Fruit fly (Drosophila melanogaster) S2 (cell line): ENCODE data around the gene CG17032.
A peak's percentile ranks its signal among the peaks of the same experiment; 100 is the strongest.

Experiments used
- CG8478 ChIP-seq: fragments of >200 bp; optimal IDR thresholded peaks from 2 replicates; lab custom pipeline; 2018
- CTCF ChIP-seq, 2 experiments: fragments of >200 bp; optimal IDR thresholded peaks; 2 replicates each; lab custom pipeline; 2018

The CG17032 gene

DNA sequence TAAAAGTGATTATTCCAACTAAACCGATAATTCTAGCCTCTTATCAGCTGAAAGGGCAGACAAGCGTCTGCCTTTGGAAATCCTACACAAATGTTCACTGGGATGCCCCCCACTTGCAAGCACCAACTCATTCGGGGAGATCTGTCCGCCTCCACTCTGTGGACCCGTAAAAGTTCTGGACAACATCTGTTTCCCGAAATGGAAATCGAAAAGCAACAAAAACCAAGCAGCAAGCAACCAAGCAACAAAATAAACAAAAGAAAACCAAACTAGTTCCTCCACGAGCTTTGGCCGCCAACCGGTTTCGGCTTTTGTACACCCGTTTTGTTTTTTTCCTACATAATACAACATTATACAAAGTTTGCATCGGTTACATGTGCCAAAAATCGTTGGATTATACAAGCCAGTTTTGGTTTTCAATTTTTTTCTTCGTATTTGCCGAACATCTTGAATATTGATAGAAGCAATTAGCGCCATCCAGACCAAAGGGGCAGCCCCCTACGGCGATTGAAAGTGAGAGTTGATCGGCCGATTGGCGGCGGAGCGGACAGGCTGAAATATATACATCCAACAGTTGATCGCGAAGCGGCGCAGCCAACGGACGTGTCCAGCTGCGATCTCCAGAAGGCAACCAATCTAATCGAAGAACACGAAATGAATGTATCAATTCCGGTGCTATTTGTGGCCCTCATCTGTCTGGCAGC lies at the start of gene CG17032:
Gene CG17032, plus strand, starts transcription at position 232 of the 704 bp plus-strand sequence.
- TF ChIP-seq CTCF (optimal IDR thresholded peaks at IDR 0.05; lab: Kevin White, UChicago) (no peak), CG8478 (lab: Kevin White, UChicago) (no peak)

DNA sequence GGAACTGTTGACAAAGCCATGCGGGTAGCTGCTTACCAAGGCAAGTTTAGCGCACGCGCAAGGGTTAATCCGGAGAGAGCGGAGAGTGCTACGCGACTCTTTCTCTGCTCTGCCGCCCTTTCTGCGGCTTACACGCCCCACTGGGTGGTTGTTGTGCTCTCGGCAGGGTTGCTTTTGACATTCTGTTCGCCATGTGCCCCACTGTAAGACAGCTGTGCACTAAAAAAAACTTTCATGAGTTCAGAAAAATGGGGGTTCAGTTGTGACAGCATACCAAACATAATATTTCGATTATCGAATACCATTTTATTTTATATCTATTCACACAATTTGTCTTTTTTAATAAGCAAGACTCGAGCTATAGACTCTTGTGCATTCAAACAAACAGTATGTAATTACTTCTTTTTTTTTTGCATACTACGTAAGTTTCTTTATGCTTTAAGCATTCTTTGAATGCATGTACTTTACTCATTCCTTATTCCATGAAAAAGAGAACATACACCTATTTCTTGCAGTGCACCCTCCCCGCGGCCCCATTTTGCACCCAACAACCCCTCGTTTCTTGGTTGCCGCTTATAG lies 37.5 kb upstream of the CG17032 start:
- no peak for TF ChIP-seq CG8478 (lab: Kevin White, UChicago)
- TF ChIP-seq CTCF (optimal IDR thresholded peaks at IDR 0.05; lab: Kevin White, UChicago) = no peak

DNA sequence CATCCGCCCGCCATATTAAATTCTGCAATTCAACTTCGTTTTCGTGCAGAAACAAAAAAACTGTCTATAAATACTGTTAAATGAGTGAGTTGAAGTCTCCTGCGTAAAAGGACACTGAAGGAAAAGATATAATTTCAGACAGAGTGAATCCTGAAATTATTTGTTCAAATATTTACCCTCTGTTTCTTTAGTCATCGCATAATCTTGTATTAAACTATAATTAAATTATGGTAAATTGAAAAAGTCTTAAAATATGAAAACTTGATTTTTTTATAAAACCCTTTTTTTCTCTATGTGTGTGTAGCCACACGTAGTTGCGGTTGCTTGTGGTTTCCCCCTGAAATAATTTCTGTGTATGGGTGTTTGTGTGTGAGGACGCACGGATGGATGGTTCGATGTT lies 35.3 kb upstream of the CG17032 start:
- TF ChIP-seq CTCF (optimal IDR thresholded peaks at IDR 0.05; lab: Kevin White, UChicago) (no peak), CG8478 (lab: Kevin White, UChicago) (no peak)

DNA sequence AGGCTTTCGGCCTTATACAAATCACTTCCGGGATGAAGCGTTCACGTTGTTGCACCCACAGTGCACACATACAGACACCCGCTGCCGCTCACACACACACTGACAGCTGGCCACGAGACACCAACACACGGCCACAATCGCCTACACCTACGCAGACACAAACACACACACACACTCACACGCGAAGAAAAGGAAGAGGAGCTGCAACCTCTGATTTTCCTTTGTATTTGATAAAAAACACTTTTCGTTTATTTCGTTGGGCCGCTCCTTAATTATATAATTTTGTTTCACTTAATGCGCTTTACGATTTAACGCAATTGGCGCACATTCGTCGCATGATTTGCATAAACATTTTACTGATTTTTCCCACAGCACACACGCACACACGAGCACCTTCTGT lies 34.3 kb upstream of the CG17032 start:
- TF ChIP-seq CG8478 (lab: Kevin White, UChicago) (no peak), CTCF (optimal IDR thresholded peaks at IDR 0.05; lab: Kevin White, UChicago) (no peak)

DNA sequence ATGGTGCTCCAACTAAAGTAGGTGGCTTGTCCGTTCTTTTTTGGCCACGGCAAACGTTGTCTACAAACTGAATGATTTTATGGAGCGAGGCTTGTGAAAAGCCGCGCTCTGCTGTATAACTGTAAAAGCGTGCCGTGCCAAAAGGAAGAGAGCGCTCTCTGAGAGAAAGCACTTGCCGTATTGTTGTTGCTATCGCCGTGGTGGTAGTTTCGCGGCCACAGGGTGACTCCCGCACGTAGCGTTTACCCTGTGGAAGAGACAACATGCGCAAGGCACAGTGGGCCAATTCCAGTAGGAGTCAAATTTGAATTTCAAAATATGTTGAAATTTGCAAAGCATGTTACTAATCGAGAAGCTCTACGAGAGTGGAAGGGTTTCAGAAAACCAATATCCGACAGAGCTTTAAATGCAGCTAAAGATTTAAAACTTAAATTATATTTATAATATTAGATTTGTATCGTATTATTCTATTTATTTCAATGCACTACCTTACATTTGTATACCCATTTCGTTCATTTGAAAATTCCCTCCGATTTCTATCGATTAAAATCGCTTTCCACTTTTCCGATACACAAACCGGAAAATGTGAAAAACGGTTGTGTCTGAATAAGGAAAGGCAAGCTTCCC lies 33.7 kb upstream of the CG17032 start, which contains the start of gene sff:
Gene sff, minus strand, starts transcription at position 51 of the 627 bp plus-strand sequence.
- TF ChIP-seq CTCF (optimal IDR thresholded peaks at IDR 0.05; lab: Kevin White, UChicago) (no peak), CG8478 (lab: Kevin White, UChicago) (no peak)

dm6 chr3L:15940823-15941222 lies 17.8 kb upstream of the CG17032 start:
- TF ChIP-seq CG8478 (lab: Kevin White, UChicago) (no peak), CTCF (optimal IDR thresholded peaks at IDR 0.05; lab: Kevin White, UChicago) (no peak)

DNA sequence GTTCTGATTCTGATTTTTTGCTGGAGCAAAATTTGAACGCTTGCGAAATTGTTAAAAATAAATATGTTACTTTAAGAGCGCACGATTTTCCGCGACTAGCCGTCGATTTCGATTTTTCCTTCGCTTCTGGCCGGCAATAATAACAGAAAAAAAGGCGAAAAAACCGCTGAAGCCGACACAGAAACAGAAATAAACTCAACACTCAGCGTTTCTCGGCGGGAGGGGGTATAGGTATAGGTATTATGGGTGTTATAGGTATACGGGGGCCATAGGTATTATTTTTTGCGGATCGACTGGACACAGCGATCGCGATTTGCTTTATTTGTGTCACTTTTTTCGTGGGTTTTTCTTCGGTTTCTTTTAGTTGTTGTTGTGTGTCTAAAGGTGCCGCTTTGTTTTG lies 6.4 kb upstream of the CG17032 start:
- TF ChIP-seq CG8478 (lab: Kevin White, UChicago) = no peak
- no peak for TF ChIP-seq CTCF (optimal IDR thresholded peaks at IDR 0.05; lab: Kevin White, UChicago)

DNA sequence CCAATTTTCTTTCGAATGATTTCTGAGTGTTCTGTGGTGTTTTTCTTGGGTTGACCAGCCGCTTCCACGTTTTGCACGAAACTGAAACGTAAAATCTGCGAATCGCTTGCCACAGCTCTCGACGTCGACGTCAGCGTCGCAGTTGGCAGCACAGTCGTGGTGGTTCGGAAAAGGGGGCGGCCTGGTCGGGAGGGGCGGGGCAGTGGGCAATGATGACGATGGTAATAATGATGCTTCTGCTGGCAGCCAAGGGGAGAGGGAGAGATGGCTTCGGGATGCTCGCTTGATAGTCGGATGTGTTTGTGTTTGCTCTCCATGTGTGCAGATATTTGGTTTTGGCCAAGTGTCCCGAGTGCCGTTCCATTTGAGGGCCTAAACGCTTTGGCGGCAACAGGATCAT lies 5.7 kb upstream of the CG17032 start:
- TF ChIP-seq CTCF (optimal IDR thresholded peaks at IDR 0.05; lab: Kevin White, UChicago) (no peak), CG8478 (lab: Kevin White, UChicago) (no peak)

- TF ChIP-seq CG8478 (lab: Kevin White, UChicago) (no peak), CTCF (optimal IDR thresholded peaks at IDR 0.05; lab: Kevin White, UChicago) (no peak)
These were observed 4.8 kb upstream of the CG17032 start for dm6 chr3L:15953892-15954291.

- TF ChIP-seq CTCF (optimal IDR thresholded peaks at IDR 0.05; lab: Kevin White, UChicago) (peak; percentile 18 to 82), CG8478 (lab: Kevin White, UChicago) (no peak)
These were observed 3.7 kb upstream of the CG17032 start, which contains the start of the genes Pka-C3 and GXIVsPLA2 for dm6 chr3L:15954784-15955427. Gene Pka-C3, minus strand, starts transcription at chr3L:15954797. Gene GXIVsPLA2, plus strand, starts transcription at chr3L:15955096.

DNA sequence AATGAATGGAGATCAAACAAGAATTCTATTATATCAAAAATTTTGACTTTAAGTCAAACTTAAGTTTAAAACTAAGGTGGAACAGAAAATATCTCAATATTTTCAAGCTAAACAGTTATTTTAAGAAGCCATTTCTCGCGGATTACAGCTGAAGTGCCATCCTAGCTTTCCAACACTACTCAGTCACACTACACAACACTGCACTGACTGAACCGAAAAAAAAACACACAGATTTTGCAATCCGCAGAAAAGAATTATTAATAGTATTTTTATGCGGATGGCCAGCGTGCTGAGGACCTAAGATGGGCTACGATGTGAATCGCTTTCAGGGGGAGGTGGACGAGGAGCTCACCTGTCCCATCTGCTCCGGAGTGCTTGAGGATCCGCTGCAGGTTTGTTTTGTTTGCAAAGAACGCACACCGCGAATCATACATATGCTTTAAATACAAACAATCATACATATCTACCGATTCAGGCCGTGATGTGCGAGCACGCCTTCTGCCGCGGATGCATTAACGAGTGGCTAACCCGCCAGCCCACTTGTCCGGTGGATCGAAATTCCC lies 2.1 kb upstream of the CG17032 start, which contains the start of gene elgi:
Gene elgi, plus strand, starts transcription at position 103 of the 563 bp plus-strand sequence.
- no peak for TF ChIP-seq CG8478 (lab: Kevin White, UChicago)
- no peak for TF ChIP-seq CTCF (optimal IDR thresholded peaks at IDR 0.05; lab: Kevin White, UChicago)

DNA sequence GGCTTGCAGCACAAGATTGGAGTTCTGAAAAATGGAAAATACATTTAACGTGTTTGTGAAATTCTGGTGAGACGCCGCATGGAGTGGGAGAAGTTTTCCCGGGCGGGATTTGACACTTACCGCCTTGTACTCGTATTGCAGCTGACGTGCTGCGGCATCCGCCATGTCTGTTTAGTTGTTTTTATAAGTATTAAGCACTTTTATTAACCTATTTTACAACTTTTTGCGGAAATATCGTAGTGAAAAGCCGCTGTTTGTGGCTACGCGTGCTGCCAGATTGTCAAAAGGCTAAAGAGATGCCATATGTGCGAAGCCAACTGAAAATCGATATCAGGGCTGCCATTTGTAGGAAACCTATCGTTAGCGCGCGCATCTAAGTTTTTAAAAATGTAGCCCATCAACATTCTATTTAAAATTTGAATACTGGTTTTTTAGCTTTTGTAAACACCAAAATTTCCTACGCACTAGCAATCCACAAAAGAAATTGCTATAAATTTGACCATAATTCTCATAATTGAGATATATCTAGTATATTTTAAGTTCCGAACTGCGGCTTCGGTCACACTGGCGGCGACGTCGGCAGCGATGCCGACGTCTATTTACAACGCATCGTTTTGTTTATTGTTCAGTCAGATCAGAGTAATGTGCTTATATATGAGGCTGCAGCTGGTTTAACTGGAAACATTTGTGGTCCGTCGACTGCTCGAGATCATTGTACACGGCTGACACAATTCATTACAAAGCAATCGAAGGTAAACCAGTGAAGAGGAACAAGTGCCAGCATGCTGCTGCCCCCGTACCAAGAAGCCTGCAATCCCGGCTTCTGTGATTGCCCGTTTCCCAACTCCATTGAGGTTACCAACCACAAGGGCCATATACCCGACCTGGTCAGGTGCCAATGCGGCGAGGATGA lies 9.2 kb downstream of the CG17032 start, which contains the start of the genes Brr2 and CG10516:
Gene Brr2, minus strand, starts transcription at position 285 of the 913 bp plus-strand sequence.
Gene CG10516, plus strand, starts transcription at position 617 of the 913 bp plus-strand sequence.
- TF ChIP-seq CTCF (optimal IDR thresholded peaks at IDR 0.05; lab: Kevin White, UChicago) = peak in 1 of 2 experiments; percentile 32
- no peak for TF ChIP-seq CG8478 (lab: Kevin White, UChicago)

- no peak for TF ChIP-seq CG8478 (lab: Kevin White, UChicago)
These were observed 10.0 kb downstream of the CG17032 start for dm6 chr3L:15968686-15969085.
